Fruit fly (Drosophila melanogaster) whole organism, embryonic: ENCODE results near the gene Polr1C.

Experiments used
- ATbp ChIP-seq: fragments of 200-800 bp; sonication (Bioruptor generic); optimal IDR thresholded peaks from 2 replicates; lab custom pipeline; 2017; ENCODE audit warnings: missing biosample characterization, mild to moderate bottlenecking, missing genetic modification characterization, missing genetic modification reagents
- Atf3 ChIP-seq: fragments of 200-800 bp; sonication (Bioruptor generic); optimal IDR thresholded peaks from 3 replicates; lab custom pipeline; 2016; ENCODE audit warnings: missing biosample characterization, missing genetic modification characterization
- CG10147 ChIP-seq: fragments of 200-800 bp; sonication (Bioruptor generic); optimal IDR thresholded peaks from 2 replicates; lab custom pipeline; 2019; ENCODE audit warnings: missing biosample characterization, mild to moderate bottlenecking, missing genetic modification characterization, moderate library complexity
- CG11398 ChIP-seq: fragments of 200-800 bp; sonication (Bioruptor generic); optimal IDR thresholded peaks from 2 replicates; lab custom pipeline; 2016; ENCODE audit warnings: missing biosample characterization, missing genetic modification characterization
- CG11695 ChIP-seq: fragments of 200-800 bp; sonication (Bioruptor generic); IDR thresholded peaks from 3 replicates; pipeline ENCODE4 v1.3.6; 2022; ENCODE audit warnings: missing biosample characterization, missing genetic modification characterization
- CG13287 ChIP-seq: fragments of 200-800 bp; sonication (Bioruptor generic); IDR thresholded peaks from 2 replicates; pipeline ENCODE4 v1.3.6; 2022; ENCODE audit warnings: missing biosample characterization, missing genetic modification characterization; ENCODE audit not compliant: partially characterized antibody
- CG13296 ChIP-seq: fragments of 200-800 bp; sonication (Bioruptor generic); optimal IDR thresholded peaks from 3 replicates; lab custom pipeline; 2018; ENCODE audit warnings: missing biosample characterization, mild to moderate bottlenecking, missing genetic modification characterization
- CG13894 ChIP-seq: fragments of 200-800 bp; sonication (Bioruptor generic); optimal IDR thresholded peaks from 3 replicates; lab custom pipeline; 2018; ENCODE audit warnings: missing biosample characterization, mild to moderate bottlenecking, missing genetic modification characterization, moderate library complexity
- CG15269 ChIP-seq: fragments of 200-800 bp; sonication (Bioruptor generic); optimal IDR thresholded peaks from 2 replicates; lab custom pipeline; 2018; ENCODE audit warnings: missing biosample characterization, mild to moderate bottlenecking, missing genetic modification characterization, moderate library complexity
- CG1603 ChIP-seq: fragments of 200-800 bp; sonication (Bioruptor generic); optimal IDR thresholded peaks from 2 replicates; lab custom pipeline; 2019; ENCODE audit warnings: missing biosample characterization, mild to moderate bottlenecking, missing genetic modification characterization, moderate library complexity
- CG16815 ChIP-seq: fragments of 200-800 bp; sonication (Bioruptor generic); optimal IDR thresholded peaks from 3 replicates; lab custom pipeline; 2017; ENCODE audit warnings: missing biosample characterization, mild to moderate bottlenecking, missing genetic modification characterization
- CG1832 ChIP-seq: fragments of 200-800 bp; sonication (Bioruptor generic); optimal IDR thresholded peaks from 2 replicates; lab custom pipeline; 2017; ENCODE audit warnings: missing biosample characterization, mild to moderate bottlenecking, missing genetic modification characterization, inconsistent platforms
- CG18476 ChIP-seq: fragments of 200-800 bp; sonication (Bioruptor generic); optimal IDR thresholded peaks from 2 replicates; lab custom pipeline; 2016; ENCODE audit warnings: missing biosample characterization, mild to moderate bottlenecking, missing genetic modification characterization
- CG32767 ChIP-seq: fragments of 200-800 bp; sonication (Bioruptor generic); IDR thresholded peaks from 2 replicates; pipeline ENCODE4 v1.3.6; 2022; ENCODE audit warnings: missing biosample characterization, missing genetic modification characterization
- CG4328 ChIP-seq: fragments of 200-800 bp; sonication (Bioruptor generic); optimal IDR thresholded peaks from 3 replicates; lab custom pipeline; 2017; ENCODE audit warnings: missing biosample characterization, missing genetic modification reagents, missing genetic modification characterization
- CG4820 ChIP-seq: fragments of 200-800 bp; sonication (Bioruptor generic); optimal IDR thresholded peaks from 3 replicates; lab custom pipeline; 2016; ENCODE audit warnings: missing biosample characterization, missing genetic modification characterization
- CG6654 ChIP-seq: fragments of 200-800 bp; sonication (Bioruptor generic); optimal IDR thresholded peaks from 2 replicates; lab custom pipeline; 2017; ENCODE audit warnings: missing biosample characterization, mild to moderate bottlenecking, missing genetic modification characterization
- CG6765 ChIP-seq: fragments of 200-800 bp; sonication (Bioruptor generic); optimal IDR thresholded peaks from 3 replicates; lab custom pipeline; 2017; ENCODE audit warnings: missing biosample characterization, mild to moderate bottlenecking, missing genetic modification characterization
- CG6791 ChIP-seq: fragments of 200-800 bp; sonication (Bioruptor generic); IDR thresholded peaks from 3 replicates; pipeline ENCODE4 v1.3.6; 2022; ENCODE audit warnings: missing biosample characterization, missing genetic modification characterization; ENCODE audit not compliant: partially characterized antibody
- CG6854 ChIP-seq: fragments of 200-800 bp; sonication (Bioruptor generic); optimal IDR thresholded peaks from 3 replicates; lab custom pipeline; 2017; ENCODE audit warnings: missing biosample characterization, mild to moderate bottlenecking, missing genetic modification characterization
- CG7271 ChIP-seq: fragments of 200-800 bp; sonication (Bioruptor generic); optimal IDR thresholded peaks from 2 replicates; lab custom pipeline; 2018; ENCODE audit warnings: missing biosample characterization, mild to moderate bottlenecking, missing genetic modification characterization, moderate library complexity
- CG8281 ChIP-seq: fragments of 200-800 bp; sonication (Bioruptor generic); optimal IDR thresholded peaks from 2 replicates; lab custom pipeline; 2018; ENCODE audit warnings: missing biosample characterization, mild to moderate bottlenecking, missing genetic modification characterization, moderate library complexity
- CG9932 ChIP-seq: fragments of 200-800 bp; sonication (Bioruptor generic); IDR thresholded peaks from 2 replicates; pipeline ENCODE4 v1.3.6; 2022; ENCODE audit warnings: missing biosample characterization, missing genetic modification characterization
- CoRest ChIP-seq: fragments of 200-800 bp; sonication (Bioruptor generic); optimal IDR thresholded peaks from 3 replicates; lab custom pipeline; 2018; ENCODE audit warnings: missing biosample characterization, mild to moderate bottlenecking, missing genetic modification characterization, moderate library complexity
- D19B ChIP-seq: fragments of 200-800 bp; sonication (Bioruptor generic); optimal IDR thresholded peaks from 2 replicates; lab custom pipeline; 2017; ENCODE audit warnings: missing biosample characterization, mild to moderate bottlenecking, missing genetic modification characterization
- Doc3 ChIP-seq: fragments of 200-800 bp; sonication (Bioruptor generic); IDR thresholded peaks from 3 replicates; pipeline ENCODE4 v1.3.6; 2022; ENCODE audit warnings: missing biosample characterization, missing genetic modification characterization; ENCODE audit not compliant: partially characterized antibody
- HLH3B ChIP-seq: fragments of 200-800 bp; sonication (Bioruptor generic); IDR thresholded peaks from 2 replicates; pipeline ENCODE4 v1.3.6; 2022; ENCODE audit warnings: missing biosample characterization, missing genetic modification characterization
- HLHmδ ChIP-seq: fragments of 200-800 bp; sonication (Bioruptor generic); optimal IDR thresholded peaks from 2 replicates; lab custom pipeline; 2018; ENCODE audit warnings: missing biosample characterization, mild to moderate bottlenecking, missing genetic modification characterization, moderate library complexity
- Kr ChIP-seq: fragments of 200-800 bp; sonication (Bioruptor generic); optimal IDR thresholded peaks from 2 replicates; lab custom pipeline; 2017; ENCODE audit warnings: missing biosample characterization, mild to moderate bottlenecking, missing genetic modification characterization
- PHDP ChIP-seq: fragments of 200-800 bp; sonication (Bioruptor generic); optimal IDR thresholded peaks from 3 replicates; lab custom pipeline; 2018; ENCODE audit warnings: missing biosample characterization, mild to moderate bottlenecking, missing genetic modification characterization, moderate library complexity
- ap ChIP-seq: fragments of 200-800 bp; sonication (Bioruptor generic); IDR thresholded peaks from 2 replicates; pipeline ENCODE4 v1.3.6; 2022; ENCODE audit warnings: missing biosample characterization, missing genetic modification characterization
- ato ChIP-seq: fragments of 200-800 bp; sonication (Bioruptor generic); IDR thresholded peaks from 2 replicates; pipeline ENCODE4 v1.3.6; 2022; ENCODE audit warnings: missing biosample characterization, missing genetic modification characterization; ENCODE audit not compliant: partially characterized antibody
- dan ChIP-seq: fragments of 200-800 bp; sonication (Bioruptor generic); IDR thresholded peaks from 2 replicates; pipeline ENCODE4 v1.3.6; 2022; ENCODE audit warnings: missing biosample characterization, missing genetic modification characterization
- dpn ChIP-seq, 2 experiments: fragments of 200-800 bp; sonication (Bioruptor generic); optimal IDR thresholded peaks; 3 replicates each; lab custom pipeline; 2016; ENCODE audit warnings: missing biosample characterization in 2 of 2, missing genetic modification characterization in 2 of 2
- ems ChIP-seq: fragments of 200-800 bp; sonication (Bioruptor generic); optimal IDR thresholded peaks from 3 replicates; lab custom pipeline; 2016; ENCODE audit warnings: missing biosample characterization, missing genetic modification characterization
- eve ChIP-seq, 2 experiments: fragments of >200 bp; optimal IDR thresholded peaks; 2 replicates each; lab custom pipeline; 2017; ENCODE audit warnings: missing biosample characterization in 2 of 2, missing genetic modification characterization in 2 of 2
- ewg ChIP-seq: fragments of 200-800 bp; sonication (Bioruptor generic); optimal IDR thresholded peaks from 3 replicates; lab custom pipeline; 2017; ENCODE audit warnings: mild to moderate bottlenecking, missing biosample characterization, missing genetic modification reagents, missing genetic modification characterization
- fru ChIP-seq: fragments of >200 bp; optimal IDR thresholded peaks from 2 replicates; lab custom pipeline; 2017
- gt ChIP-seq: fragments of 200-800 bp; sonication (Bioruptor generic); IDR thresholded peaks from 2 replicates; pipeline ENCODE4 v1.3.6; 2022; ENCODE audit warnings: missing biosample characterization, missing genetic modification characterization
- jing ChIP-seq: fragments of 200-800 bp; sonication (Bioruptor generic); optimal IDR thresholded peaks from 2 replicates; lab custom pipeline; 2018; ENCODE audit warnings: missing biosample characterization, mild to moderate bottlenecking, missing genetic modification characterization
- nerfin-1 ChIP-seq: fragments of 200-800 bp; sonication (Bioruptor generic); optimal IDR thresholded peaks from 3 replicates; lab custom pipeline; 2019; ENCODE audit warnings: missing biosample characterization, mild to moderate bottlenecking, missing genetic modification characterization, moderate library complexity
- onecut ChIP-seq: fragments of 200-800 bp; sonication (Bioruptor generic); IDR thresholded peaks from 2 replicates; pipeline ENCODE4 v1.3.6; 2022; ENCODE audit warnings: missing biosample characterization, missing genetic modification characterization
- pzg ChIP-seq: fragments of 200-800 bp; sonication (Bioruptor generic); optimal IDR thresholded peaks from 3 replicates; lab custom pipeline; 2018; ENCODE audit warnings: missing biosample characterization, mild to moderate bottlenecking, missing genetic modification characterization, moderate library complexity
- run ChIP-seq: fragments of 200-800 bp; sonication (Bioruptor generic); optimal IDR thresholded peaks from 3 replicates; lab custom pipeline; 2018; ENCODE audit warnings: missing biosample characterization, mild to moderate bottlenecking, missing genetic modification characterization
- schlank ChIP-seq: fragments of 200-800 bp; sonication (Bioruptor generic); optimal IDR thresholded peaks from 2 replicates; lab custom pipeline; 2018; ENCODE audit warnings: missing biosample characterization, mild to moderate bottlenecking, missing genetic modification characterization
- sna ChIP-seq: fragments of 200-800 bp; sonication (Bioruptor generic); IDR thresholded peaks from 2 replicates; pipeline ENCODE4 v1.3.6; 2022; ENCODE audit warnings: missing biosample characterization, missing genetic modification characterization; ENCODE audit not compliant: partially characterized antibody
- tup ChIP-seq: fragments of 200-800 bp; sonication (Bioruptor generic); optimal IDR thresholded peaks from 2 replicates; lab custom pipeline; 2016; ENCODE audit warnings: missing biosample characterization, mild to moderate bottlenecking, missing genetic modification characterization, moderate library complexity
- vvl ChIP-seq: fragments of 200-800 bp; sonication (Bioruptor generic); IDR thresholded peaks from 2 replicates; pipeline ENCODE4 v1.3.6; 2022; ENCODE audit warnings: missing biosample characterization, missing genetic modification characterization
- z ChIP-seq: fragments of 200-800 bp; sonication (Bioruptor generic); IDR thresholded peaks from 3 replicates; pipeline ENCODE4 v1.3.6; 2022; ENCODE audit warnings: missing biosample characterization, missing genetic modification characterization

Gene Polr1C

dm6 chr2L:4981278-4981966, 12.6 kb downstream of the Polr1C start, which contains the start of the genes CG8892 and CG34126 (continued):
- TF ChIP-seq CG1832 (GFP tag; lab: Kevin White, UChicago) = peak; percentile 3
- TF ChIP-seq CG6854 (GFP tag; lab: Kevin White, UChicago) = peak; percentile 89
- TF ChIP-seq CG13894 (tag; lab: Kevin White, UChicago) = peak; percentile 94
- peak; percentile 84 for TF ChIP-seq pzg
- peak; percentile 94 for TF ChIP-seq gt (GFP tag; lab: Robert Waterston, UW)
- TF ChIP-seq CG4328 = peak; percentile 97
- TF ChIP-seq CG16815 (GFP tag; lab: Kevin White, UChicago) = peak; percentile 99
- TF ChIP-seq tup (GFP tag; lab: Kevin White, UChicago) = peak; percentile 95
- peak; percentile 90 for TF ChIP-seq ATbp (GFP tag; lab: Kevin White, UChicago)
- TF ChIP-seq dan (GFP tag; lab: Robert Waterston, UW) = peak; percentile 93
- TF ChIP-seq z = no peak
- peak; percentile 96 for TF ChIP-seq ems (GFP tag; lab: Kevin White, UChicago)
- TF ChIP-seq ato (GFP tag; lab: Robert Waterston, UW) = no peak
- TF ChIP-seq HLHmδ (GFP tag; lab: Kevin White, UChicago) = no peak
- TF ChIP-seq CG6654 (GFP tag; lab: Kevin White, UChicago) = peak; percentile 86
- peak; percentile 81 for TF ChIP-seq schlank (tag; lab: Kevin White, UChicago)
- TF ChIP-seq CG13287 (GFP tag; lab: Robert Waterston, UW) = peak; percentile 30; the same call in 1 of the 2 replicates
- peak; percentile 95 for TF ChIP-seq jing (GFP tag; lab: Kevin White, UChicago)
- peak; percentile 99 for TF ChIP-seq CG9932 (GFP tag; lab: Robert Waterston, UW)
- TF ChIP-seq Doc3 (GFP tag; lab: Robert Waterston, UW) = no peak
- TF ChIP-seq D19B (GFP tag; lab: Kevin White, UChicago) = peak; percentile 91
- peak; percentile 85 for TF ChIP-seq CG7271 (tag; lab: Kevin White, UChicago)
- TF ChIP-seq CG15269 (tag; lab: Kevin White, UChicago) = peak; percentile 96
- peak; percentile 94 for TF ChIP-seq CG11695
- no peak for TF ChIP-seq fru (lab: Kevin White, UChicago)
- TF ChIP-seq CG1603 (tag; lab: Kevin White, UChicago) = peak; percentile 85
- TF ChIP-seq onecut = peak; percentile 87
- TF ChIP-seq nerfin-1 = peak; percentile 97
- TF ChIP-seq Atf3 (GFP tag; lab: Kevin White, UChicago) = peak; percentile 96
- TF ChIP-seq CG6765 (GFP tag; lab: Kevin White, UChicago) = peak; percentile 91
- TF ChIP-seq PHDP (tag; lab: Kevin White, UChicago) = peak; percentile 96
- TF ChIP-seq ewg = peak; percentile 95
- TF ChIP-seq CG32767 (GFP tag; lab: Robert Waterston, UW) = peak; percentile 93
- TF ChIP-seq CG13296 (GFP tag; lab: Kevin White, UChicago) = peak; percentile 96
- TF ChIP-seq run (tag; lab: Kevin White, UChicago) = peak; percentile 82
- TF ChIP-seq CG18476 = peak; percentile 96
- peak in 1 of 2 experiments; percentile 84 for TF ChIP-seq eve (GFP tag; optimal IDR thresholded peaks at IDR 0.05; lab: Kevin White, UChicago)
- peak; percentile 98 for TF ChIP-seq dpn (GFP tag; optimal IDR thresholded peaks at IDR 0.05; lab: Kevin White, UChicago)
- peak; percentile 61 for TF ChIP-seq Kr
- TF ChIP-seq CG10147 (GFP tag; lab: Kevin White, UChicago) = peak; percentile 94
- peak; percentile 98 for TF ChIP-seq CG4820 (GFP tag; lab: Kevin White, UChicago)
- 0 out of 3 replicates have a peak, but pooled peaks have one; percentile 19 for TF ChIP-seq CG6791 (GFP tag; lab: Robert Waterston, UW)
- TF ChIP-seq CG11398 (GFP tag; lab: Kevin White, UChicago) = peak; percentile 82
- peak; percentile 85 for TF ChIP-seq ap (GFP tag; lab: Robert Waterston, UW)
- no peak for TF ChIP-seq sna
- TF ChIP-seq CoRest (tag; lab: Kevin White, UChicago) = peak; percentile 99
- TF ChIP-seq CG8281 (tag; lab: Kevin White, UChicago) = peak; percentile 87
- peak; percentile 94 for TF ChIP-seq HLH3B (GFP tag; lab: Robert Waterston, UW)
- TF ChIP-seq vvl = peak; percentile 96
